Worm (Caenorhabditis elegans): ENCODE measurements around the gene irld-51.

The irld-51 gene

ce11 chrII:2922782-2923181 lies 29.7 kb downstream of the irld-51 start:
- no peak for TF ChIP-seq tbx-2 (tag; optimal IDR thresholded peaks at IDR 0.05)
- TF ChIP-seq tlp-1 (tag; optimal IDR thresholded peaks at IDR 0.05) = no peak
- TF ChIP-seq sptf-1 (tag; optimal IDR thresholded peaks at IDR 0.05) = no peak
- TF ChIP-seq nhr-20 (tag; optimal IDR thresholded peaks at IDR 0.05) = no peak
- no peak for TF ChIP-seq F16B12.6 (tag; optimal IDR thresholded peaks at IDR 0.05)
- no peak for TF ChIP-seq lin-35 (GFP tag; optimal IDR thresholded peaks at IDR 0.05)
- TF ChIP-seq nhr-19 (GFP tag; conservative IDR thresholded peaks at IDR 0.05) = no peak
- no peak for TF ChIP-seq ceh-82 (tag; optimal IDR thresholded peaks at IDR 0.05)
- TF ChIP-seq ztf-11 (tag; optimal IDR thresholded peaks at IDR 0.05) = no peak
- TF ChIP-seq sox-4 (tag; optimal IDR thresholded peaks at IDR 0.05) = no peak
- TF ChIP-seq ztf-4 (tag; optimal IDR thresholded peaks at IDR 0.05) = no peak
- no peak for TF ChIP-seq unc-86 (tag; optimal IDR thresholded peaks at IDR 0.05)
- no peak for TF ChIP-seq swsn-7 (tag; optimal IDR thresholded peaks at IDR 0.05)
- no peak for TF ChIP-seq C34B4.2 (tag; optimal IDR thresholded peaks at IDR 0.05)
- no peak for TF ChIP-seq dsc-1 (tag; optimal IDR thresholded peaks at IDR 0.05)
- no peak for TF ChIP-seq nhr-76 (tag; optimal IDR thresholded peaks at IDR 0.05)
- no peak for TF ChIP-seq alr-1 (tag; optimal IDR thresholded peaks at IDR 0.05; ENCODE audit: borderline replicate concordance)
- TF ChIP-seq lir-3 (tag; optimal IDR thresholded peaks at IDR 0.05; ENCODE audit: poor library complexity) = no peak

- TF ChIP-seq elt-3 (tag; optimal IDR thresholded peaks at IDR 0.05) (no peak), efl-3 (GFP tag; optimal IDR thresholded peaks at IDR 0.05) (no peak), ceh-63 (GFP tag; optimal IDR thresholded peaks at IDR 0.05) (no peak), nhr-20 (tag; optimal IDR thresholded peaks at IDR 0.05) (no peak), lin-35 (GFP tag; optimal IDR thresholded peaks at IDR 0.05) (peak in 1 of 2 experiments; percentile 34), mep-1 (tag; optimal IDR thresholded peaks at IDR 0.05) (no peak), elt-2 (tag; optimal IDR thresholded peaks at IDR 0.05) (peak; percentile 41), fkh-10 (GFP tag; optimal IDR thresholded peaks at IDR 0.05) (no peak), vab-15 (tag; optimal IDR thresholded peaks at IDR 0.05) (no peak), mdl-1 (tag; optimal IDR thresholded peaks at IDR 0.05) (no peak), unc-98 (GFP tag; IDR thresholded peaks at IDR 0.05) (no peak), lin-39 (tag; optimal IDR thresholded peaks at IDR 0.05) (no peak)
Measured at ce11 chrII:2922359-2922758, 30.2 kb downstream of the irld-51 start.

- TF ChIP-seq unc-86 (tag; optimal IDR thresholded peaks at IDR 0.05) (no peak), efl-3 (GFP tag; optimal IDR thresholded peaks at IDR 0.05) (no peak), unc-130 (tag; optimal IDR thresholded peaks at IDR 0.05) (no peak), nhr-71 (tag; optimal IDR thresholded peaks at IDR 0.05) (no peak), zip-4 (GFP tag; optimal IDR thresholded peaks at IDR 0.05) (no peak), aha-1 (tag; optimal IDR thresholded peaks at IDR 0.05) (no peak), F16B12.6 (tag; optimal IDR thresholded peaks at IDR 0.05) (no peak), nhr-85 (tag) (no peak), Y116A8C.19 (tag; optimal IDR thresholded peaks at IDR 0.05; ENCODE audit: borderline replicate concordance) (no peak), blmp-1 (tag; optimal IDR thresholded peaks at IDR 0.05) (no peak), lsy-2 (tag; optimal IDR thresholded peaks at IDR 0.05) (no peak), hpl-2 (GFP tag; optimal IDR thresholded peaks at IDR 0.05) (no peak), zag-1 (tag; optimal IDR thresholded peaks at IDR 0.05) (no peak), sptf-1 (tag; optimal IDR thresholded peaks at IDR 0.05) (no peak), ets-5 (GFP tag; IDR thresholded peaks at IDR 0.05) (no peak), ztf-11 (tag; optimal IDR thresholded peaks at IDR 0.05) (no peak)
Measured at ce11 chrII:2921860-2922259, 30.7 kb downstream of the irld-51 start.

All from whole organism, L1 larva.